Worm (Caenorhabditis elegans) whole organism, young adult: ENCODE results near the gene Y45F3A.5.
A peak's percentile ranks its signal among the peaks of the same experiment; 100 is the strongest.

Source experiments
- B0035.1 ChIP-seq: sonication (generic microtip); optimal IDR thresholded peaks from 2 replicates; lab custom pipeline; 2016; ENCODE audit warnings: missing genetic modification characterization, mild to moderate bottlenecking, missing compliant biosample characterization, missing genotype, missing genetic modification reagents
- B0336.3 ChIP-seq: fragments of 200-800 bp; sonication (Bioruptor generic); IDR thresholded peaks from 2 replicates; pipeline ENCODE4 v1.3.6; 2022; ENCODE audit warnings: missing genetic modification characterization, missing compliant biosample characterization
- F23B12.7 ChIP-seq: sonication (generic microtip); optimal IDR thresholded peaks from 2 replicates; lab custom pipeline; 2017; ENCODE audit warnings: missing genetic modification characterization, mild to moderate bottlenecking, missing compliant biosample characterization, antibody characterized with exemption, moderate library complexity; ENCODE audit not compliant: insufficient read depth
- F57A8.1 ChIP-seq: fragments of 200-800 bp; sonication (Bioruptor generic); optimal IDR thresholded peaks from 2 replicates; lab custom pipeline; 2018; ENCODE audit warnings: mild to moderate bottlenecking, missing genetic modification characterization, moderate library complexity, missing compliant biosample characterization
- Y53F4B.3 ChIP-seq: fragments of 200-800 bp; sonication (Bioruptor generic); IDR thresholded peaks from 2 replicates; pipeline ENCODE4 v1.3.6; 2022; ENCODE audit warnings: missing genetic modification reagents, missing genetic modification characterization, missing compliant biosample characterization
- Y79H2A.3 ChIP-seq: fragments of 200-800 bp; sonication (Bioruptor generic); conservative IDR thresholded peaks from 2 replicates; pipeline ENCODE4 v1.3.6; 2022; ENCODE audit warnings: missing genetic modification reagents, missing genetic modification characterization, missing compliant biosample characterization
- aptf-3 ChIP-seq: fragments of 200-800 bp; sonication (Bioruptor generic); IDR thresholded peaks from 2 replicates; pipeline ENCODE4 v1.3.6; 2022; ENCODE audit warnings: missing genetic modification characterization, missing compliant biosample characterization
- athp-1 ChIP-seq: sonication (generic microtip); optimal IDR thresholded peaks from 2 replicates; lab custom pipeline; 2017; ENCODE audit warnings: mild to moderate bottlenecking, missing genetic modification characterization, missing compliant biosample characterization
- attf-5 ChIP-seq: fragments of 200-800 bp; sonication (Bioruptor generic); optimal IDR thresholded peaks from 2 replicates; lab custom pipeline; 2018; ENCODE audit warnings: mild to moderate bottlenecking, missing genetic modification characterization, missing compliant biosample characterization
- bed-1 ChIP-seq: fragments of 200-800 bp; sonication (Bioruptor generic); IDR thresholded peaks from 2 replicates; pipeline ENCODE4 v1.3.6; 2022; ENCODE audit warnings: missing genetic modification reagents, missing genetic modification characterization, missing compliant biosample characterization
- ccch-3 ChIP-seq: fragments of 200-800 bp; sonication (Bioruptor generic); optimal IDR thresholded peaks from 2 replicates; lab custom pipeline; 2018; ENCODE audit warnings: mild to moderate bottlenecking, missing genetic modification characterization, missing compliant biosample characterization
- cebp-1 ChIP-seq, 2 experiments: fragments of 200-800 bp in 1 of 2; sonication (Bioruptor generic) in 1 of 2; sonication (generic microtip) in 1 of 2; IDR thresholded peaks in 1 of 2; optimal IDR thresholded peaks in 1 of 2; 2 replicates each; pipeline versions ENCODE4 v1.3.6 to Lab custom; 2017 to 2022; ENCODE audit warnings: missing compliant biosample characterization in 2 of 2, missing genetic modification characterization in 2 of 2, mild to moderate bottlenecking in 1 of 2, missing genetic modification reagents in 1 of 2, moderate library complexity in 1 of 2
- ceh-58 ChIP-seq: fragments of 200-800 bp; sonication (Bioruptor generic); IDR thresholded peaks from 2 replicates; pipeline ENCODE4 v1.3.6; 2022; ENCODE audit warnings: missing genetic modification characterization, missing compliant biosample characterization
- dox-1 ChIP-seq: fragments of 200-800 bp; sonication (Bioruptor generic); IDR thresholded peaks from 2 replicates; pipeline ENCODE4 v1.3.6; 2022; ENCODE audit warnings: missing genetic modification reagents, missing genetic modification characterization, missing compliant biosample characterization
- dpl-1 ChIP-seq: fragments of 150-350 bp; optimal IDR thresholded peaks from 2 replicates; lab custom pipeline; 2014; ENCODE audit warnings: missing biosample characterization, missing genetic modification reagents, missing genetic modification characterization
- egrh-3 ChIP-seq: fragments of 200-800 bp; sonication (Bioruptor generic); IDR thresholded peaks from 2 replicates; pipeline ENCODE4 v1.3.6; 2022; ENCODE audit warnings: missing genetic modification reagents, missing genetic modification characterization, missing compliant biosample characterization
- ekl-4 ChIP-seq: fragments of 200-800 bp; sonication (Bioruptor generic); IDR thresholded peaks from 2 replicates; pipeline ENCODE4 v1.3.6; 2022; ENCODE audit warnings: missing genetic modification reagents, missing genetic modification characterization, missing compliant biosample characterization
- ets-4 ChIP-seq: fragments of 200-800 bp; sonication (Bioruptor generic); optimal IDR thresholded peaks from 2 replicates; lab custom pipeline; 2018; ENCODE audit warnings: mild to moderate bottlenecking, missing genetic modification characterization, missing compliant biosample characterization
- gei-17 ChIP-seq: fragments of 200-800 bp; sonication (Bioruptor generic); optimal IDR thresholded peaks from 2 replicates; lab custom pipeline; 2018; ENCODE audit warnings: mild to moderate bottlenecking, missing genetic modification characterization, missing compliant biosample characterization
- him-1 ChIP-seq: sonication (generic microtip); optimal IDR thresholded peaks from 2 replicates; lab custom pipeline; 2016; ENCODE audit warnings: missing genotype, missing genetic modification reagents, missing genetic modification characterization, missing compliant biosample characterization
- hmg-1.2 ChIP-seq: fragments of 200-800 bp; sonication (Bioruptor generic); IDR thresholded peaks from 2 replicates; pipeline ENCODE4 v1.3.6; 2022; ENCODE audit warnings: missing genetic modification reagents, missing genetic modification characterization, missing compliant biosample characterization
- lag-1 ChIP-seq: fragments of 200-800 bp; sonication (Bioruptor generic); IDR thresholded peaks from 2 replicates; pipeline ENCODE4 v1.3.6; 2022; ENCODE audit warnings: missing genetic modification reagents, missing genetic modification characterization, missing compliant biosample characterization
- lin-26 ChIP-seq: fragments of 200-800 bp; sonication (Bioruptor generic); IDR thresholded peaks from 2 replicates; pipeline ENCODE4 v1.3.6; 2022; ENCODE audit warnings: missing genetic modification reagents, missing genetic modification characterization, missing compliant biosample characterization
- lin-35 ChIP-seq, 3 experiments: fragments of 150-350 bp in 2 of 3; sonication (generic microtip) in 1 of 3; optimal IDR thresholded peaks; 2 replicates each; lab custom pipeline; 2014 to 2018; ENCODE audit warnings: missing biosample characterization in 3 of 3, missing genetic modification characterization in 3 of 3, missing genetic modification reagents in 3 of 3
- lin-40 ChIP-seq: sonication (generic microtip); optimal IDR thresholded peaks from 2 replicates; lab custom pipeline; 2016; ENCODE audit warnings: missing genetic modification characterization, mild to moderate bottlenecking, missing compliant biosample characterization, missing genotype, missing genetic modification reagents
- madf-10 ChIP-seq: sonication (generic microtip); optimal IDR thresholded peaks from 2 replicates; lab custom pipeline; 2016; ENCODE audit warnings: mild to moderate bottlenecking, missing genetic modification characterization, missing compliant biosample characterization
- madf-8 ChIP-seq: fragments of 200-800 bp; sonication (Bioruptor generic); conservative IDR thresholded peaks from 2 replicates; pipeline ENCODE4 v1.3.6; 2022; ENCODE audit warnings: missing genetic modification reagents, missing genetic modification characterization, missing compliant biosample characterization
- mcd-1 ChIP-seq: fragments of 200-800 bp; sonication (Bioruptor generic); IDR thresholded peaks from 2 replicates; pipeline ENCODE4 v1.3.6; 2022; ENCODE audit warnings: missing genetic modification reagents, missing genetic modification characterization, missing compliant biosample characterization
- mxl-1 ChIP-seq: sonication (generic microtip); optimal IDR thresholded peaks from 2 replicates; lab custom pipeline; 2016; ENCODE audit warnings: missing genetic modification characterization, missing compliant biosample characterization
- nfyb-1 ChIP-seq: fragments of 200-800 bp; sonication (Bioruptor generic); IDR thresholded peaks from 2 replicates; pipeline ENCODE4 v1.3.6; 2022; ENCODE audit warnings: missing genetic modification reagents, missing genetic modification characterization, missing compliant biosample characterization
- nhr-179 ChIP-seq: sonication (generic microtip); optimal IDR thresholded peaks from 2 replicates; lab custom pipeline; 2016; ENCODE audit warnings: mild to moderate bottlenecking, missing genetic modification characterization, missing compliant biosample characterization
- nhr-80 ChIP-seq: sonication (generic microtip); optimal IDR thresholded peaks from 2 replicates; lab custom pipeline; 2016; ENCODE audit warnings: missing genetic modification characterization, missing compliant biosample characterization
- pbrm-1 ChIP-seq: fragments of 200-800 bp; sonication (Bioruptor generic); IDR thresholded peaks from 2 replicates; pipeline ENCODE4 v1.3.6; 2022; ENCODE audit warnings: missing genetic modification reagents, missing genetic modification characterization, missing compliant biosample characterization
- rpc-1 ChIP-seq, 2 experiments: fragments of 150-350 bp in 1 of 2; sonication (generic microtip) in 1 of 2; optimal IDR thresholded peaks; 2 replicates each; lab custom pipeline; 2014 to 2018; ENCODE audit warnings: missing biosample characterization in 1 of 2, missing genetic modification characterization in 1 of 2, missing genetic modification reagents in 1 of 2, missing genotype in 1 of 2
- sdz-38 ChIP-seq: sonication (generic microtip); optimal IDR thresholded peaks from 2 replicates; lab custom pipeline; 2016; ENCODE audit warnings: missing genotype, missing genetic modification characterization, missing compliant biosample characterization
- snpc-4 ChIP-seq, 5 experiments: fragments of 150-350 bp in 1 of 5; sonication (generic microtip) in 4 of 5; optimal IDR thresholded peaks; 2 replicates each; lab custom pipeline; 2014 to 2018; ENCODE audit warnings: missing genetic modification characterization in 5 of 5, missing biosample characterization in 3 of 5, antibody characterized with exemption in 2 of 5, mild to moderate bottlenecking in 2 of 5, missing compliant biosample characterization in 2 of 5, missing genotype in 2 of 5, moderate library complexity in 2 of 5, missing genetic modification reagents in 1 of 5
- unc-130 ChIP-seq: sonication (generic microtip); optimal IDR thresholded peaks from 2 replicates; lab custom pipeline; 2016; ENCODE audit warnings: missing genetic modification reagents, missing genetic modification characterization, missing compliant biosample characterization
- unc-62 ChIP-seq: fragments of 150-350 bp; optimal IDR thresholded peaks from 2 replicates; lab custom pipeline; 2014; ENCODE audit warnings: missing biosample characterization, missing genetic modification reagents, missing genetic modification characterization
- zfh-2 ChIP-seq: fragments of 200-800 bp; sonication (Bioruptor generic); conservative IDR thresholded peaks from 2 replicates; pipeline ENCODE4 v1.3.6; 2022; ENCODE audit warnings: missing genetic modification reagents, missing genetic modification characterization, missing compliant biosample characterization
- ztf-18 ChIP-seq: sonication (generic microtip); optimal IDR thresholded peaks from 2 replicates; lab custom pipeline; 2016; ENCODE audit warnings: missing genotype, mild to moderate bottlenecking, missing genetic modification characterization, missing compliant biosample characterization

The Y45F3A.5 gene

ce11 chrIII:10634034-10634433 lies 47.9 kb upstream of the Y45F3A.5 start (continued):
- TF ChIP-seq snpc-4 (GFP tag; optimal IDR thresholded peaks at IDR 0.05; lab: Kevin White, UChicago) = peak; percentile 41
- TF ChIP-seq snpc-4 (tag; optimal IDR thresholded peaks at IDR 0.05; lab: Kevin White, UChicago) = peak; percentile 3 to 69 (median 62)
- peak; percentile 69; the same call in 1 of the 2 replicates for TF ChIP-seq B0336.3 (GFP tag; lab: Robert Waterston, UW)
- no peak for TF ChIP-seq mxl-1 (tag; lab: Kevin White, UChicago)
- TF ChIP-seq ets-4 (GFP tag; lab: Kevin White, UChicago) = peak; percentile 46
- no peak for TF ChIP-seq unc-62 (GFP tag; lab: Kevin White, UChicago)
- TF ChIP-seq hmg-1.2 (GFP tag; lab: Robert Waterston, UW) = peak; percentile 92
- TF ChIP-seq Y79H2A.3 (GFP tag; lab: Robert Waterston, UW) = no peak
- TF ChIP-seq gei-17 (GFP tag; lab: Kevin White, UChicago) = peak; percentile 27
- peak; percentile 99 for TF ChIP-seq zfh-2 (GFP tag; lab: Robert Waterston, UW)
- TF ChIP-seq attf-5 (GFP tag; lab: Kevin White, UChicago) = peak; percentile 78
- peak; percentile 44 for TF ChIP-seq ztf-18 (tag; lab: Kevin White, UChicago)
- no peak for TF ChIP-seq rpc-1 (optimal IDR thresholded peaks at IDR 0.05; lab: Kevin White, UChicago)
- TF ChIP-seq rpc-1 (tag; optimal IDR thresholded peaks at IDR 0.05; lab: Kevin White, UChicago) = no peak
- TF ChIP-seq dox-1 (GFP tag; lab: Robert Waterston, UW) = peak; percentile 76
- peak; percentile 82 for TF ChIP-seq mcd-1 (GFP tag; lab: Robert Waterston, UW)
- TF ChIP-seq nfyb-1 = peak; percentile 75
- peak; percentile 71 for TF ChIP-seq nhr-80 (tag; lab: Kevin White, UChicago)
- 0 out of 2 replicates have a peak, but pooled peaks have one; percentile 45 for TF ChIP-seq aptf-3

- no peak for TF ChIP-seq cebp-1 (GFP tag; IDR thresholded peaks at IDR 0.05; lab: Robert Waterston, UW)
- no peak for TF ChIP-seq cebp-1 (tag; optimal IDR thresholded peaks at IDR 0.05; lab: Kevin White, UChicago)
- TF ChIP-seq B0035.1 (tag; lab: Kevin White, UChicago) = no peak
- no peak for TF ChIP-seq mxl-1 (tag; lab: Kevin White, UChicago)
- no peak for TF ChIP-seq unc-130 (GFP tag; lab: Kevin White, UChicago)
- no peak for TF ChIP-seq sdz-38 (tag; lab: Kevin White, UChicago)
- no peak for TF ChIP-seq ekl-4 (GFP tag; lab: Robert Waterston, UW)
- TF ChIP-seq him-1 = no peak
- no peak for TF ChIP-seq lin-40 (tag; lab: Kevin White, UChicago)
- no peak for TF ChIP-seq F57A8.1 (GFP tag; lab: Kevin White, UChicago)
- TF ChIP-seq athp-1 (tag; lab: Kevin White, UChicago) = no peak
- no peak for TF ChIP-seq Y53F4B.3
- no peak for TF ChIP-seq ccch-3 (GFP tag; lab: Kevin White, UChicago)
- TF ChIP-seq bed-1 (GFP tag; lab: Robert Waterston, UW) = no peak
- no peak for TF ChIP-seq madf-8 (GFP tag; lab: Robert Waterston, UW)
- no peak for TF ChIP-seq F23B12.7 (tag; lab: Kevin White, UChicago)
- no peak for TF ChIP-seq snpc-4 (GFP tag; optimal IDR thresholded peaks at IDR 0.05; lab: Kevin White, UChicago)
- no peak for TF ChIP-seq snpc-4 (tag; optimal IDR thresholded peaks at IDR 0.05; lab: Kevin White, UChicago)
- TF ChIP-seq, all 124 proteins: peak for 0
Observed at ce11 chrIII:10633403-10633674, 47.2 kb upstream of the Y45F3A.5 start, which contains the start of gene Y39A1A.9. Gene Y39A1A.9 (minus strand): TSS chrIII:10633501.

ce11 chrIII:10632590-10633402 lies 46.7 kb upstream of the Y45F3A.5 start, which contains the start of gene Y39A1A.10:
Gene Y39A1A.10 (plus strand): TSS chrIII:10632728.
- no peak for TF ChIP-seq cebp-1 (GFP tag; IDR thresholded peaks at IDR 0.05; lab: Robert Waterston, UW)
- peak; percentile 4 for TF ChIP-seq cebp-1 (tag; optimal IDR thresholded peaks at IDR 0.05; lab: Kevin White, UChicago)
- peak; percentile 84 for TF ChIP-seq zfh-2 (GFP tag; lab: Robert Waterston, UW)
- no peak for TF ChIP-seq nhr-179 (tag; lab: Kevin White, UChicago)
- no peak for TF ChIP-seq lag-1 (GFP tag; lab: Robert Waterston, UW)
- TF ChIP-seq pbrm-1 (GFP tag; lab: Robert Waterston, UW) = no peak
- no peak for TF ChIP-seq madf-10
- 0 out of 2 replicates have a peak, but pooled peaks have one; percentile 11 for TF ChIP-seq lin-26 (GFP tag; lab: Robert Waterston, UW)
- TF ChIP-seq ceh-58 (GFP tag; lab: Robert Waterston, UW) = 0 out of 2 replicates have a peak, but pooled peaks have one; percentile 74
- no peak for TF ChIP-seq lin-35 (GFP tag; optimal IDR thresholded peaks at IDR 0.05; lab: Kevin White, UChicago)
- TF ChIP-seq egrh-3 (GFP tag; lab: Robert Waterston, UW) = peak; percentile 95
- no peak for TF ChIP-seq B0336.3 (GFP tag; lab: Robert Waterston, UW)
- TF ChIP-seq nfyb-1 = 0 out of 2 replicates have a peak, but pooled peaks have one; percentile 54
- TF ChIP-seq dpl-1 = no peak
